Fruit fly (Drosophila melanogaster) whole organism, wandering third instar larva: Measurements from ENCODE around the gene dtr.

ENCODE experiments used
- CG9705 ChIP-seq: fragments of 200-800 bp; sonication (Bioruptor generic); optimal IDR thresholded peaks from 2 replicates; lab custom pipeline; 2018; ENCODE audit warnings: missing biosample characterization, mild to moderate bottlenecking, missing genetic modification characterization
- Dfd ChIP-seq: fragments of >200 bp; optimal IDR thresholded peaks from 2 replicates; lab custom pipeline; 2017; ENCODE audit warnings: missing biosample characterization, missing genetic modification characterization
- Hr78 ChIP-seq: fragments of >200 bp; optimal IDR thresholded peaks from 2 replicates; lab custom pipeline; 2017; ENCODE audit warnings: missing biosample characterization, missing genetic modification characterization
- dl ChIP-seq, 2 experiments: fragments of 175-275, 200-275 bp in 1 of 2; fragments of 200-275 bp in 1 of 2; sonication (Bioruptor generic); optimal IDR thresholded peaks; lab custom pipeline; 2018; ENCODE audit warnings: mild to moderate bottlenecking in 2 of 2, missing biosample characterization in 2 of 2, missing genetic modification characterization in 2 of 2, moderate library complexity in 2 of 2; ENCODE audit not compliant: partially characterized antibody in 2 of 2, insufficient read depth in 1 of 2
- dsf ChIP-seq: sonication (Bioruptor generic); optimal IDR thresholded peaks from 2 replicates; lab custom pipeline; 2016; ENCODE audit warnings: missing biosample characterization, missing genetic modification characterization, borderline replicate concordance
- usp ChIP-seq: fragments of >200 bp; optimal IDR thresholded peaks from 2 replicates; lab custom pipeline; 2017; ENCODE audit warnings: missing biosample characterization, missing genetic modification characterization

DNA sequence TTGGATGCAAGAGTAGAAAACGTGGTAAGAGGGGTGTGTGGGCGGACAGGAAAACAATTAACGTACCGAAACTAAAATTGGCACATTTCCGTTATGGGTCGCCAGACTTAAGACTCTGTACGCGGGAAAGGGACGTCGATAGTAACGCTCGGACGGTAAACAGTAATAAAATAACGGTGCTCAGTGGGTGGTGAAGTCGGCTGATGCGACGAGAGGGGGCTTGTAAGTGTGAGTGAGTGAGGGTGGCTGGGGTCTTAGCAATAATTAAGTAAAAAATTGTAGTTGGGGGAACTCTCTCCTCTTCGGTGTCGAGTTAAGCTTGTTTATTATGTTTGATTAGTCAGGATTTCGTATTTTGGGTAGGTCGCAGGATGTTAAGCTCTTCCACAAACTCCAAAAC lies 19.3 kb upstream of the dtr start:
- no peak for TF ChIP-seq Dfd (GFP tag; lab: Kevin White, UChicago)
- TF ChIP-seq dl (GFP tag; optimal IDR thresholded peaks at IDR 0.05; lab: Kevin White, UChicago; ENCODE audit: insufficient read depth in 1 of 2, partially characterized antibody in 2 of 2), result no peak
- TF ChIP-seq CG9705 (GFP tag; lab: Kevin White, UChicago), result no peak
- no peak for TF ChIP-seq usp (GFP tag; lab: Kevin White, UChicago)
- TF ChIP-seq dsf, result no peak
- TF ChIP-seq Hr78 (GFP tag; lab: Kevin White, UChicago), result no peak
